Fruit fly (Drosophila melanogaster) whole organism, embryonic: ENCODE data around the gene CG18766.

ENCODE experiments used
- Abd-B ChIP-seq: fragments of 200-800 bp; sonication (Bioruptor generic); optimal IDR thresholded peaks from 2 replicates; lab custom pipeline; 2018; ENCODE audit warnings: missing biosample characterization, mild to moderate bottlenecking, missing genetic modification characterization, moderate library complexity
- Aef1 ChIP-seq: fragments of 200-800 bp; sonication (Bioruptor generic); IDR thresholded peaks from 3 replicates; pipeline ENCODE4 v1.3.6; 2022; ENCODE audit warnings: missing biosample characterization, missing genetic modification characterization
- B-H2 ChIP-seq: fragments of 200-800 bp; sonication (Bioruptor generic); optimal IDR thresholded peaks from 2 replicates; lab custom pipeline; 2018; ENCODE audit warnings: missing biosample characterization, mild to moderate bottlenecking, missing genetic modification characterization
- BEAF-32 ChIP-seq: fragments of 200-800 bp; sonication (Bioruptor generic); optimal IDR thresholded peaks from 3 replicates; lab custom pipeline; 2017; ENCODE audit warnings: missing biosample characterization, missing genetic modification characterization, mild to moderate bottlenecking, moderate library complexity, missing genetic modification reagents
- Bdp1 ChIP-seq: fragments of 200-800 bp; sonication (Bioruptor generic); optimal IDR thresholded peaks from 3 replicates; lab custom pipeline; 2016; ENCODE audit warnings: missing biosample characterization, missing genetic modification characterization
- CG11247 ChIP-seq: fragments of 200-800 bp; sonication (Bioruptor generic); IDR thresholded peaks from 2 replicates; pipeline ENCODE4 v1.3.6; 2022; ENCODE audit warnings: missing biosample characterization, missing genetic modification characterization
- CG12236 ChIP-seq: fragments of 200-800 bp; sonication (Bioruptor generic); optimal IDR thresholded peaks from 2 replicates; lab custom pipeline; 2016; ENCODE audit warnings: missing biosample characterization, missing genetic modification characterization
- CG15269 ChIP-seq: fragments of 200-800 bp; sonication (Bioruptor generic); optimal IDR thresholded peaks from 2 replicates; lab custom pipeline; 2018; ENCODE audit warnings: missing biosample characterization, mild to moderate bottlenecking, missing genetic modification characterization, moderate library complexity
- CG15514 ChIP-seq: fragments of 200-800 bp; sonication (Bioruptor generic); optimal IDR thresholded peaks from 3 replicates; lab custom pipeline; 2017; ENCODE audit warnings: missing biosample characterization, missing genetic modification characterization, mild to moderate bottlenecking, moderate library complexity, missing genetic modification reagents
- CG17186 ChIP-seq: fragments of 200-800 bp; sonication (Bioruptor generic); optimal IDR thresholded peaks from 3 replicates; lab custom pipeline; 2017; ENCODE audit warnings: missing biosample characterization, missing genetic modification reagents, missing genetic modification characterization
- CG2116 ChIP-seq: fragments of 200-800 bp; sonication (Bioruptor generic); optimal IDR thresholded peaks from 3 replicates; lab custom pipeline; 2018; ENCODE audit warnings: missing biosample characterization, mild to moderate bottlenecking, missing genetic modification characterization
- CG30403 ChIP-seq: fragments of 200-800 bp; sonication (Bioruptor generic); optimal IDR thresholded peaks from 3 replicates; lab custom pipeline; 2016; ENCODE audit warnings: missing biosample characterization, missing genetic modification characterization
- CG3847 ChIP-seq: fragments of 200-800 bp; sonication (Bioruptor generic); IDR thresholded peaks from 2 replicates; pipeline ENCODE4 v1.3.6; 2022; ENCODE audit warnings: missing biosample characterization, missing genetic modification characterization
- CG42726 ChIP-seq: fragments of 200-800 bp; sonication (Bioruptor generic); IDR thresholded peaks from 2 replicates; pipeline ENCODE4 v1.3.6; 2022; ENCODE audit warnings: missing biosample characterization, missing genetic modification characterization; ENCODE audit not compliant: partially characterized antibody
- CG6791 ChIP-seq: fragments of 200-800 bp; sonication (Bioruptor generic); IDR thresholded peaks from 3 replicates; pipeline ENCODE4 v1.3.6; 2022; ENCODE audit warnings: missing biosample characterization, missing genetic modification characterization; ENCODE audit not compliant: partially characterized antibody
- CG6854 ChIP-seq: fragments of 200-800 bp; sonication (Bioruptor generic); optimal IDR thresholded peaks from 3 replicates; lab custom pipeline; 2017; ENCODE audit warnings: missing biosample characterization, mild to moderate bottlenecking, missing genetic modification characterization
- CG8089 ChIP-seq: fragments of 200-800 bp; sonication (Bioruptor generic); optimal IDR thresholded peaks from 3 replicates; lab custom pipeline; 2016; ENCODE audit warnings: missing biosample characterization, missing genetic modification characterization
- CG8944 ChIP-seq: fragments of 200-800 bp; sonication (Bioruptor generic); optimal IDR thresholded peaks from 3 replicates; lab custom pipeline; 2016; ENCODE audit warnings: missing biosample characterization, missing genetic modification characterization
- CG9437 ChIP-seq: fragments of 200-800 bp; sonication (Bioruptor generic); optimal IDR thresholded peaks from 2 replicates; lab custom pipeline; 2018; ENCODE audit warnings: missing biosample characterization, mild to moderate bottlenecking, missing genetic modification characterization
- CG9797 ChIP-seq: fragments of 200-800 bp; sonication (Bioruptor generic); optimal IDR thresholded peaks from 3 replicates; lab custom pipeline; 2018; ENCODE audit warnings: missing biosample characterization, mild to moderate bottlenecking, missing genetic modification characterization
- CG9876 ChIP-seq: fragments of 200-800 bp; sonication (Bioruptor generic); optimal IDR thresholded peaks from 2 replicates; lab custom pipeline; 2016; ENCODE audit warnings: missing biosample characterization, missing genetic modification characterization
- CHES-1-like ChIP-seq: fragments of 200-800 bp; sonication (Bioruptor generic); optimal IDR thresholded peaks from 2 replicates; lab custom pipeline; 2016; ENCODE audit warnings: missing biosample characterization, missing genetic modification characterization
- Camta ChIP-seq: fragments of 200-800 bp; sonication (Bioruptor generic); optimal IDR thresholded peaks from 2 replicates; lab custom pipeline; 2016; ENCODE audit warnings: missing biosample characterization, missing genetic modification characterization
- CoRest ChIP-seq: fragments of 200-800 bp; sonication (Bioruptor generic); optimal IDR thresholded peaks from 3 replicates; lab custom pipeline; 2018; ENCODE audit warnings: missing biosample characterization, mild to moderate bottlenecking, missing genetic modification characterization, moderate library complexity
- E2f1 ChIP-seq: fragments of 200-800 bp; sonication (Bioruptor generic); IDR thresholded peaks from 2 replicates; pipeline ENCODE4 v1.3.6; 2022; ENCODE audit warnings: missing biosample characterization, missing genetic modification characterization
- ERR ChIP-seq: fragments of 200-800 bp; sonication (Bioruptor generic); optimal IDR thresholded peaks from 2 replicates; lab custom pipeline; 2016; ENCODE audit warnings: missing biosample characterization, missing genetic modification characterization
- Fer1 ChIP-seq: fragments of 200-800 bp; sonication (Bioruptor generic); optimal IDR thresholded peaks from 2 replicates; lab custom pipeline; 2017; ENCODE audit warnings: missing biosample characterization, mild to moderate bottlenecking, missing genetic modification characterization
- HLH54F ChIP-seq: fragments of 200-800 bp; sonication (Bioruptor generic); optimal IDR thresholded peaks from 3 replicates; lab custom pipeline; 2016; ENCODE audit warnings: missing biosample characterization, missing genetic modification characterization
- Hr39 ChIP-seq: fragments of >200 bp; optimal IDR thresholded peaks from 2 replicates; lab custom pipeline; 2017
- MESR4 ChIP-seq: fragments of 200-800 bp; sonication (Bioruptor generic); optimal IDR thresholded peaks from 2 replicates; lab custom pipeline; 2018; ENCODE audit warnings: missing biosample characterization, mild to moderate bottlenecking, missing genetic modification characterization, moderate library complexity
- Poxn ChIP-seq: fragments of 200-800 bp; sonication (Bioruptor generic); IDR thresholded peaks from 2 replicates; pipeline ENCODE4 v1.3.6; 2022; ENCODE audit warnings: missing biosample characterization, missing genetic modification characterization
- Rfx ChIP-seq: fragments of 200-800 bp; sonication (Bioruptor generic); IDR thresholded peaks from 2 replicates; pipeline ENCODE4 v1.3.6; 2022; ENCODE audit warnings: missing biosample characterization, missing genetic modification characterization
- Spps ChIP-seq: fragments of 200-800 bp; sonication (Bioruptor generic); optimal IDR thresholded peaks from 2 replicates; lab custom pipeline; 2018; ENCODE audit warnings: missing biosample characterization, mild to moderate bottlenecking, missing genetic modification characterization
- Tbp ChIP-seq: fragments of >200 bp; optimal IDR thresholded peaks from 2 replicates; lab custom pipeline; 2018; ENCODE audit warnings: missing biosample characterization, missing genetic modification characterization
- Xbp1 ChIP-seq: fragments of 200-800 bp; sonication (Bioruptor generic); optimal IDR thresholded peaks from 3 replicates; lab custom pipeline; 2016; ENCODE audit warnings: missing biosample characterization, mild to moderate bottlenecking, missing genetic modification characterization
- cg ChIP-seq: fragments of 200-800 bp; sonication (Bioruptor generic); optimal IDR thresholded peaks from 3 replicates; lab custom pipeline; 2019; ENCODE audit warnings: missing biosample characterization, mild to moderate bottlenecking, missing genetic modification characterization, moderate library complexity
- croc ChIP-seq: fragments of 200-800 bp; sonication (Bioruptor generic); conservative IDR thresholded peaks from 3 replicates; pipeline ENCODE4 v1.3.6; 2022; ENCODE audit warnings: missing biosample characterization, missing genetic modification characterization
- crol ChIP-seq: fragments of 200-800 bp; sonication (Bioruptor generic); IDR thresholded peaks from 2 replicates; pipeline ENCODE4 v1.3.6; 2022; ENCODE audit warnings: missing biosample characterization, missing genetic modification characterization
- da ChIP-seq: fragments of 200-800 bp; sonication (Bioruptor generic); optimal IDR thresholded peaks from 2 replicates; lab custom pipeline; 2016; ENCODE audit warnings: missing biosample characterization, missing genetic modification characterization
- gfzf ChIP-seq: fragments of 200-800 bp; sonication (Bioruptor generic); optimal IDR thresholded peaks from 2 replicates; lab custom pipeline; 2016; ENCODE audit warnings: missing biosample characterization, mild to moderate bottlenecking, missing genetic modification characterization, moderate library complexity
- grn ChIP-seq: fragments of 200-800 bp; sonication (Bioruptor generic); optimal IDR thresholded peaks from 3 replicates; lab custom pipeline; 2017; ENCODE audit warnings: missing biosample characterization, missing genetic modification characterization
- hb ChIP-seq: fragments of 200-800 bp; sonication (Bioruptor generic); IDR thresholded peaks from 3 replicates; pipeline ENCODE4 v1.3.6; 2022; ENCODE audit warnings: missing biosample characterization, missing genetic modification characterization; ENCODE audit not compliant: partially characterized antibody
- her ChIP-seq: fragments of 200-800 bp; sonication (Bioruptor generic); optimal IDR thresholded peaks from 2 replicates; lab custom pipeline; 2016; ENCODE audit warnings: missing biosample characterization, missing genetic modification characterization
- ind ChIP-seq: fragments of 200-800 bp; sonication (Bioruptor generic); optimal IDR thresholded peaks from 3 replicates; lab custom pipeline; 2016; ENCODE audit warnings: missing biosample characterization, missing genetic modification characterization
- kah ChIP-seq: fragments of 200-800 bp; sonication (Bioruptor generic); optimal IDR thresholded peaks from 2 replicates; lab custom pipeline; 2018; ENCODE audit warnings: missing biosample characterization, mild to moderate bottlenecking, missing genetic modification characterization
- luna ChIP-seq: fragments of 200-800 bp; sonication (Bioruptor generic); optimal IDR thresholded peaks from 2 replicates; lab custom pipeline; 2016; ENCODE audit warnings: missing biosample characterization, missing genetic modification characterization
- row ChIP-seq: fragments of 200-800 bp; sonication (Bioruptor generic); IDR thresholded peaks from 3 replicates; pipeline ENCODE4 v1.3.6; 2022; ENCODE audit warnings: missing biosample characterization, missing genetic modification characterization
- sima ChIP-seq: fragments of 200-800 bp; sonication (Bioruptor generic); optimal IDR thresholded peaks from 2 replicates; lab custom pipeline; 2016; ENCODE audit warnings: missing biosample characterization, missing genetic modification characterization
- trem ChIP-seq: fragments of 200-800 bp; optimal IDR thresholded peaks from 3 replicates; lab custom pipeline; 2019; ENCODE audit warnings: missing biosample characterization, mild to moderate bottlenecking, missing genetic modification characterization, moderate library complexity
- wdn ChIP-seq: fragments of 200-800 bp; sonication (Bioruptor generic); IDR thresholded peaks from 2 replicates; pipeline ENCODE4 v1.3.6; 2022; ENCODE audit warnings: missing biosample characterization, missing genetic modification characterization

Gene CG18766

DNA sequence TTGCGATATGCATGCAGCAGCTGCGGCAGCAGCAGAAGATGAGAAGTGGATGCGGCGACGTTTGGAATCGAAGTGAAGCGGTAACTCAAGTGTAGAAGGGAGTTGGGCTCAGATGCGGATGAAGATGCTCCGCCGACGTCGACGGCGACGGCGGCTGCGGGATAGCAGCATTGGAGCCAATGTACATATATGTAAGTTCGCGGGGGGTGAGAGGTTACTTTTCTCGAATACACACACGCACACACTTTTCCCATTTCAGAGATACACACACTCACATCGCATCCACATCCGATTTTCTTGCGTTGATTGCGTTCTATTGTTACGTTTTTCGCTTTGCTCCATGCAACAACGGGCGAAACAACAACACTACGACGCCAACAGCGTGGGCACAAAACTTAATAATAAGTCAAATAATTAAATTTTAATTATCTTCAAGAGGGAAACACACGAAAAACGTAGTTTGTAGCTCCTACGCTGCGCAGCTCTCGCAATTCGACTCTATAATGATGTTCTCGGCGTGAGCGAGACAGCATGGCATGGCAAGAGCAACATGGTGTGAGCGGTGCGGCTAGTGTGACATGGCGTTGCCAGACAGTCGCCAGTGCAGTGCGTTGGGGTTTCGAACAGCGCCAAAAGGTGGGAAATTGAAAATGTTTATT lies at the start of gene CG18766:
TSS of gene CG18766 (minus strand) at position 508 of the 659 bp plus-strand sequence.
- TF ChIP-seq CG3847: peak; percentile 69
- TF ChIP-seq Abd-B (GFP tag; lab: Kevin White, UChicago): peak; percentile 24
- peak; percentile 20 for TF ChIP-seq her (GFP tag; lab: Kevin White, UChicago)
- peak; percentile 84 for TF ChIP-seq cg (GFP tag; lab: Kevin White, UChicago)
- TF ChIP-seq Camta (GFP tag; lab: Kevin White, UChicago): peak; percentile 13
- TF ChIP-seq grn (GFP tag; lab: Kevin White, UChicago): peak; percentile 41
- TF ChIP-seq sima: no peak
- peak; percentile 3 for TF ChIP-seq CG9876 (GFP tag; lab: Kevin White, UChicago)
- peak; percentile 95 for TF ChIP-seq CG9437 (GFP tag; lab: Kevin White, UChicago)
- 0 out of 3 replicates have a peak, but pooled peaks have one; percentile 20 for TF ChIP-seq hb
- peak; percentile 41 for TF ChIP-seq BEAF-32 (GFP tag; lab: Kevin White, UChicago)
- peak; percentile 18 for TF ChIP-seq CG9797 (GFP tag; lab: Kevin White, UChicago)
- TF ChIP-seq Fer1: no peak
- TF ChIP-seq CG2116 (GFP tag; lab: Kevin White, UChicago): peak; percentile 39
- TF ChIP-seq wdn (GFP tag; lab: Robert Waterston, UW): no peak
- TF ChIP-seq CoRest: peak; percentile 23
- 0 out of 3 replicates have a peak, but pooled peaks have one; percentile 21 for TF ChIP-seq Aef1 (GFP tag; lab: Robert Waterston, UW)
- TF ChIP-seq row: peak; percentile 55; the same call in 2 of the 3 replicates
- TF ChIP-seq CG12236 (GFP tag; lab: Kevin White, UChicago): no peak
- TF ChIP-seq CG6854 (GFP tag; lab: Kevin White, UChicago): peak; percentile 11
- peak; percentile 47 for TF ChIP-seq trem (tag; lab: Kevin White, UChicago)
- peak; percentile 2 for TF ChIP-seq CG8944 (GFP tag; lab: Kevin White, UChicago)
- peak; percentile 9 for TF ChIP-seq luna (GFP tag; lab: Kevin White, UChicago)
- TF ChIP-seq crol (GFP tag; lab: Robert Waterston, UW): peak; percentile 68
- 0 out of 2 replicates have a peak, but pooled peaks have one; percentile 20 for TF ChIP-seq E2f1
- peak; percentile 20 for TF ChIP-seq B-H2
- TF ChIP-seq kah: peak; percentile 42
- TF ChIP-seq CG42726: peak; percentile 71; the same call in 1 of the 2 replicates
- TF ChIP-seq MESR4: peak; percentile 72
- peak; percentile 30 for TF ChIP-seq gfzf
- TF ChIP-seq Xbp1 (GFP tag; lab: Kevin White, UChicago): peak; percentile 25
- no peak for TF ChIP-seq da (GFP tag; lab: Kevin White, UChicago)
- TF ChIP-seq Rfx (GFP tag; lab: Robert Waterston, UW): peak; percentile 45; the same call in 1 of the 2 replicates
- no peak for TF ChIP-seq HLH54F (GFP tag; lab: Kevin White, UChicago)
- peak; percentile 51 for TF ChIP-seq CHES-1-like (GFP tag; lab: Kevin White, UChicago)
- peak; percentile 3 for TF ChIP-seq Spps (tag; lab: Kevin White, UChicago)
- TF ChIP-seq Bdp1 (GFP tag; lab: Kevin White, UChicago): peak; percentile 9
- peak; percentile 84 for TF ChIP-seq CG17186
- peak; percentile 19 for TF ChIP-seq CG30403 (GFP tag; lab: Kevin White, UChicago)
- no peak for TF ChIP-seq Hr39 (lab: Kevin White, UChicago)
- peak; percentile 28; the same call in 1 of the 3 replicates for TF ChIP-seq CG6791 (GFP tag; lab: Robert Waterston, UW)
- peak; percentile 45 for TF ChIP-seq ERR (GFP tag; lab: Kevin White, UChicago)
- peak; percentile 12 for TF ChIP-seq CG15269 (tag; lab: Kevin White, UChicago)
- TF ChIP-seq Tbp (GFP tag; lab: Kevin White, UChicago): no peak
- TF ChIP-seq CG15514: peak; percentile 64
- peak; percentile 7 for TF ChIP-seq CG8089 (GFP tag; lab: Kevin White, UChicago)
- no peak for TF ChIP-seq Poxn
- no peak for TF ChIP-seq croc
- TF ChIP-seq ind (GFP tag; lab: Kevin White, UChicago): peak; percentile 26
- no peak for TF ChIP-seq CG11247 (GFP tag; lab: Robert Waterston, UW)
